Fruit fly (Drosophila melanogaster) whole organism, prepupa: ENCODE measurements around the gene Axud1.

Experiments
- Blimp-1 ChIP-seq: fragments of 200-800 bp; sonication (Bioruptor generic); optimal IDR thresholded peaks from 3 replicates; lab custom pipeline; 2017; ENCODE audit warnings: missing biosample characterization, missing genetic modification characterization, mild to moderate bottlenecking, moderate library complexity, missing genetic modification reagents
- CG10669 ChIP-seq: fragments of 200-800 bp; sonication (Bioruptor generic); optimal IDR thresholded peaks from 3 replicates; lab custom pipeline; 2018; ENCODE audit warnings: missing biosample characterization, mild to moderate bottlenecking, missing genetic modification characterization, moderate library complexity
- CG11762 ChIP-seq: fragments of 200-800 bp; sonication (Bioruptor generic); optimal IDR thresholded peaks from 3 replicates; lab custom pipeline; 2016; ENCODE audit warnings: missing biosample characterization, missing genetic modification characterization; ENCODE audit not compliant: insufficient read depth
- CG11902 ChIP-seq: fragments of 200-800 bp; sonication (Bioruptor generic); optimal IDR thresholded peaks from 3 replicates; lab custom pipeline; 2016; ENCODE audit warnings: missing biosample characterization, missing genetic modification characterization
- CG15336 ChIP-seq: fragments of 200-800 bp; sonication (Bioruptor generic); IDR thresholded peaks from 2 replicates; pipeline ENCODE4 v1.3.6; 2022; ENCODE audit warnings: missing biosample characterization, missing genetic modification characterization
- CG16779 ChIP-seq: fragments of 200-800 bp; sonication (Bioruptor generic); optimal IDR thresholded peaks from 3 replicates; lab custom pipeline; 2017; ENCODE audit warnings: missing biosample characterization, mild to moderate bottlenecking, missing genetic modification characterization
- CG3032 ChIP-seq: fragments of 200-800 bp; optimal IDR thresholded peaks from 2 replicates; lab custom pipeline; 2019; ENCODE audit warnings: missing biosample characterization, mild to moderate bottlenecking, missing genetic modification characterization, moderate library complexity
- CG31627 ChIP-seq: fragments of 200-800 bp; sonication (Bioruptor generic); optimal IDR thresholded peaks from 3 replicates; lab custom pipeline; 2016; ENCODE audit warnings: missing biosample characterization, missing genetic modification characterization
- CG32006 ChIP-seq: fragments of 200-800 bp; sonication (Bioruptor generic); optimal IDR thresholded peaks from 3 replicates; lab custom pipeline; 2017; ENCODE audit warnings: missing biosample characterization, mild to moderate bottlenecking, missing genetic modification characterization
- CG34406 ChIP-seq: fragments of 200-800 bp; sonication (Bioruptor generic); optimal IDR thresholded peaks from 3 replicates; lab custom pipeline; 2016; ENCODE audit warnings: missing biosample characterization, missing genetic modification characterization
- CG3919 ChIP-seq: fragments of 200-800 bp; sonication (Bioruptor generic); optimal IDR thresholded peaks from 3 replicates; lab custom pipeline; 2016; ENCODE audit warnings: missing biosample characterization, missing genetic modification characterization
- CG4318 ChIP-seq: fragments of 200-800 bp; sonication (Bioruptor generic); optimal IDR thresholded peaks from 3 replicates; lab custom pipeline; 2017; ENCODE audit warnings: missing biosample characterization, mild to moderate bottlenecking, missing genetic modification characterization
- CG6163 ChIP-seq: fragments of 200-800 bp; sonication (Bioruptor generic); IDR thresholded peaks from 3 replicates; pipeline ENCODE4 v1.3.6; 2022; ENCODE audit warnings: missing biosample characterization, missing genetic modification characterization
- CG6276 ChIP-seq: fragments of 200-800 bp; sonication (Bioruptor generic); optimal IDR thresholded peaks from 2 replicates; lab custom pipeline; 2017; ENCODE audit warnings: missing biosample characterization, mild to moderate bottlenecking, missing genetic modification characterization
- CG6792 ChIP-seq: fragments of 200-800 bp; sonication (Bioruptor generic); optimal IDR thresholded peaks from 3 replicates; lab custom pipeline; 2016; ENCODE audit warnings: missing biosample characterization, missing genetic modification characterization
- CG6808 ChIP-seq: fragments of 200-800 bp; sonication (Bioruptor generic); optimal IDR thresholded peaks from 3 replicates; lab custom pipeline; 2017; ENCODE audit warnings: missing biosample characterization, missing genetic modification characterization, mild to moderate bottlenecking, moderate library complexity, missing genetic modification reagents
- CG8319 ChIP-seq: fragments of 200-800 bp; sonication (Bioruptor generic); optimal IDR thresholded peaks from 3 replicates; lab custom pipeline; 2016; ENCODE audit warnings: missing biosample characterization, missing genetic modification characterization
- CG9139 ChIP-seq: fragments of 200-800 bp; sonication (Bioruptor generic); optimal IDR thresholded peaks from 3 replicates; lab custom pipeline; 2017; ENCODE audit warnings: missing biosample characterization, mild to moderate bottlenecking, missing genetic modification characterization
- Eip75B ChIP-seq: fragments of 200-800 bp; sonication (Bioruptor generic); optimal IDR thresholded peaks from 3 replicates; lab custom pipeline; 2016; ENCODE audit warnings: missing biosample characterization, missing genetic modification characterization
- Eip78C ChIP-seq: fragments of 200-800 bp; sonication (Bioruptor generic); peaks from one replicate; lab custom pipeline; 2016; ENCODE audit warnings: missing biosample characterization, missing genetic modification characterization
- Ets21C ChIP-seq: fragments of 200-800 bp; sonication (Bioruptor generic); optimal IDR thresholded peaks from 3 replicates; lab custom pipeline; 2016; ENCODE audit warnings: missing biosample characterization, missing genetic modification characterization
- Ets96B ChIP-seq: fragments of 200-800 bp; optimal IDR thresholded peaks from 2 replicates; lab custom pipeline; 2019; ENCODE audit warnings: missing biosample characterization, mild to moderate bottlenecking, missing genetic modification characterization, moderate library complexity
- Gug ChIP-seq: fragments of 200-800 bp; sonication (Bioruptor generic); IDR thresholded peaks from 2 replicates; pipeline ENCODE4 v1.3.6; 2022; ENCODE audit warnings: missing biosample characterization, missing genetic modification characterization
- Hr39 ChIP-seq: fragments of 200-800 bp; sonication (Bioruptor generic); optimal IDR thresholded peaks from 2 replicates; lab custom pipeline; 2016; ENCODE audit warnings: missing biosample characterization, missing genetic modification characterization
- Hr4 ChIP-seq: fragments of 200-800 bp; sonication (Bioruptor generic); optimal IDR thresholded peaks from 3 replicates; lab custom pipeline; 2016; ENCODE audit warnings: missing biosample characterization, missing genetic modification characterization
- Lpt ChIP-seq: fragments of 200-800 bp; sonication (Bioruptor generic); optimal IDR thresholded peaks from 3 replicates; lab custom pipeline; 2016; ENCODE audit warnings: missing biosample characterization, missing genetic modification characterization
- Met ChIP-seq: fragments of 200-800 bp; sonication (Bioruptor generic); optimal IDR thresholded peaks from 3 replicates; lab custom pipeline; 2016; ENCODE audit warnings: missing biosample characterization, missing genetic modification characterization
- Smox ChIP-seq: fragments of 200-800 bp; sonication (Bioruptor generic); optimal IDR thresholded peaks from 3 replicates; lab custom pipeline; 2016; ENCODE audit warnings: missing biosample characterization, missing genetic modification characterization
- Sox14 ChIP-seq: fragments of 200-800 bp; sonication (Bioruptor generic); optimal IDR thresholded peaks from 3 replicates; lab custom pipeline; 2016; ENCODE audit warnings: missing biosample characterization, missing genetic modification characterization
- achi ChIP-seq: fragments of 200-800 bp; sonication (Bioruptor generic); optimal IDR thresholded peaks from 3 replicates; lab custom pipeline; 2016; ENCODE audit warnings: missing biosample characterization, missing genetic modification characterization
- acj6 ChIP-seq: fragments of 200-800 bp; sonication (Bioruptor generic); optimal IDR thresholded peaks from 3 replicates; lab custom pipeline; 2016; ENCODE audit warnings: missing biosample characterization, missing genetic modification characterization
- cyc ChIP-seq: fragments of 200-800 bp; sonication (Bioruptor generic); optimal IDR thresholded peaks from 3 replicates; lab custom pipeline; 2016; ENCODE audit warnings: missing biosample characterization, missing genetic modification characterization
- dsx ChIP-seq: fragments of 200-800 bp; optimal IDR thresholded peaks from 3 replicates; lab custom pipeline; 2019; ENCODE audit warnings: missing biosample characterization, mild to moderate bottlenecking, missing genetic modification characterization, moderate library complexity; ENCODE audit not compliant: poor library complexity, severe bottlenecking
- esn ChIP-seq: fragments of 200-800 bp; sonication (Bioruptor generic); optimal IDR thresholded peaks from 2 replicates; lab custom pipeline; 2016; ENCODE audit warnings: missing biosample characterization, mild to moderate bottlenecking, missing genetic modification characterization, moderate library complexity
- fd59A ChIP-seq: fragments of 200-800 bp; sonication (Bioruptor generic); optimal IDR thresholded peaks from 2 replicates; lab custom pipeline; 2017; ENCODE audit warnings: missing biosample characterization, mild to moderate bottlenecking, missing genetic modification characterization, missing genetic modification reagents
- fd85E ChIP-seq: fragments of 200-800 bp; sonication (Bioruptor generic); optimal IDR thresholded peaks from 3 replicates; lab custom pipeline; 2016; ENCODE audit warnings: missing biosample characterization, missing genetic modification characterization
- fkh ChIP-seq: fragments of 200-800 bp; sonication (Bioruptor generic); optimal IDR thresholded peaks from 3 replicates; lab custom pipeline; 2017; ENCODE audit warnings: missing biosample characterization, mild to moderate bottlenecking, missing genetic modification characterization, moderate library complexity
- lz ChIP-seq: fragments of 200-800 bp; sonication (Bioruptor generic); optimal IDR thresholded peaks from 3 replicates; lab custom pipeline; 2016; ENCODE audit warnings: missing biosample characterization, missing genetic modification characterization
- net ChIP-seq: fragments of 200-800 bp; sonication (Bioruptor generic); optimal IDR thresholded peaks from 3 replicates; lab custom pipeline; 2016; ENCODE audit warnings: missing biosample characterization, missing genetic modification characterization
- pdm3 ChIP-seq: fragments of 200-800 bp; sonication (Bioruptor generic); optimal IDR thresholded peaks from 3 replicates; lab custom pipeline; 2016; ENCODE audit warnings: missing biosample characterization, missing genetic modification characterization
- spab ChIP-seq: fragments of 200-800 bp; sonication (Bioruptor generic); optimal IDR thresholded peaks from 2 replicates; lab custom pipeline; 2017; ENCODE audit warnings: missing biosample characterization, mild to moderate bottlenecking, missing genetic modification characterization, missing genetic modification reagents
- svp ChIP-seq: fragments of 200-800 bp; sonication (Bioruptor generic); peaks from one replicate; lab custom pipeline; 2016; ENCODE audit warnings: missing biosample characterization, missing genetic modification characterization
- topi ChIP-seq: fragments of 200-800 bp; sonication (Bioruptor generic); optimal IDR thresholded peaks from 3 replicates; lab custom pipeline; 2016; ENCODE audit warnings: missing biosample characterization, missing genetic modification characterization
- vri ChIP-seq: fragments of 200-800 bp; sonication (Bioruptor generic); optimal IDR thresholded peaks from 3 replicates; lab custom pipeline; 2016; ENCODE audit warnings: missing biosample characterization, mild to moderate bottlenecking, missing genetic modification characterization

Axud1 gene

dm6 chr2L:2363626-2364147, 1.5 kb upstream of the Axud1 start (continued):
- TF ChIP-seq dsx (GFP tag; lab: Kevin White, UChicago) (peak; percentile 97), CG3032 (tag; lab: Kevin White, UChicago) (peak; percentile 97), svp (peak; percentile 97), Ets21C (GFP tag; lab: Kevin White, UChicago) (peak; percentile 64), CG16779 (tag; lab: Kevin White, UChicago) (peak; percentile 97), CG11902 (GFP tag; lab: Kevin White, UChicago) (peak; percentile 82), lz (GFP tag; lab: Kevin White, UChicago) (peak; percentile 92), Hr39 (peak; percentile 87), net (GFP tag; lab: Kevin White, UChicago) (peak; percentile 94)

- TF ChIP-seq Sox14 (GFP tag; lab: Kevin White, UChicago) = peak; percentile 84
- TF ChIP-seq vri (GFP tag; lab: Kevin White, UChicago) = no peak
- TF ChIP-seq cyc (GFP tag; lab: Kevin White, UChicago) = no peak
- peak; percentile 85 for TF ChIP-seq svp
- peak; percentile 18; the same call in 1 of the 3 replicates for TF ChIP-seq CG6163 (GFP tag; lab: Robert Waterston, UW)
- 0 out of 2 replicates have a peak, but pooled peaks have one; percentile 7 for TF ChIP-seq CG15336
These were observed 868 bp upstream of the Axud1 start for dm6 chr2L:2364200-2364754.

dm6 chr2L:2365655-2366214, 590 bp downstream of the Axud1 start:
- TF ChIP-seq Blimp-1 (GFP tag; lab: Kevin White, UChicago) (no peak), Met (GFP tag; lab: Kevin White, UChicago) (peak; percentile 50), CG9139 (GFP tag; lab: Kevin White, UChicago) (no peak), pdm3 (GFP tag; lab: Kevin White, UChicago) (peak; percentile 39), Ets21C (GFP tag; lab: Kevin White, UChicago) (no peak), cyc (GFP tag; lab: Kevin White, UChicago) (peak; percentile 14), CG6792 (GFP tag; lab: Kevin White, UChicago) (peak; percentile 25), vri (GFP tag; lab: Kevin White, UChicago) (no peak), CG11902 (GFP tag; lab: Kevin White, UChicago) (no peak), CG10669 (GFP tag; lab: Kevin White, UChicago) (peak; percentile 42), lz (GFP tag; lab: Kevin White, UChicago) (peak; percentile 41), achi (peak; percentile 47), fd59A (GFP tag; lab: Kevin White, UChicago) (no peak), CG6808 (GFP tag; lab: Kevin White, UChicago) (peak; percentile 16), Sox14 (GFP tag; lab: Kevin White, UChicago) (no peak), CG3919 (GFP tag; lab: Kevin White, UChicago) (no peak), CG34406 (GFP tag; lab: Kevin White, UChicago) (peak; percentile 5), CG16779 (tag; lab: Kevin White, UChicago) (no peak), Eip75B (GFP tag; lab: Kevin White, UChicago) (no peak), CG4318 (GFP tag; lab: Kevin White, UChicago) (no peak), Gug (GFP tag; lab: Robert Waterston, UW) (no peak), acj6 (GFP tag; lab: Kevin White, UChicago) (peak; percentile 45), fkh (no peak), CG31627 (GFP tag; lab: Kevin White, UChicago) (peak; percentile 34), Smox (GFP tag; lab: Kevin White, UChicago) (peak; percentile 22), net (GFP tag; lab: Kevin White, UChicago) (no peak), spab (GFP tag; lab: Kevin White, UChicago) (peak; percentile 39), CG6276 (GFP tag; lab: Kevin White, UChicago) (no peak), esn (GFP tag; lab: Kevin White, UChicago) (peak; percentile 20), Eip78C (GFP tag; lab: Kevin White, UChicago) (peak; percentile 86), topi (GFP tag; lab: Kevin White, UChicago) (peak; percentile 31), Hr4 (peak; percentile 37), fd85E (no peak), Ets96B (peak; percentile 41), CG3032 (tag; lab: Kevin White, UChicago) (peak; percentile 6), CG32006 (GFP tag; lab: Kevin White, UChicago) (peak; percentile 42), CG6163 (GFP tag; lab: Robert Waterston, UW) (no peak), Lpt (GFP tag; lab: Kevin White, UChicago) (no peak), CG11762 (peak; percentile 16), CG8319 (GFP tag; lab: Kevin White, UChicago) (no peak)
